Fruit fly (Drosophila melanogaster) whole organism, larva: ENCODE measurements around the gene bam.
A peak's percentile ranks its signal among the peaks of the same experiment; 100 is the strongest.

Experiments used
- noc ChIP-seq: fragments of 200-800 bp; sonication (Bioruptor generic); optimal IDR thresholded peaks from 3 replicates; lab custom pipeline; 2019; ENCODE audit warnings: missing biosample characterization, mild to moderate bottlenecking, missing genetic modification characterization, moderate library complexity

bam gene

dm6 chr3R:25260670-25261069, 15.8 kb upstream of the bam start:
- TF ChIP-seq noc = no peak

dm6 chr3R:25258628-25259240, 13.8 kb upstream of the bam start, which contains the start of gene CG11857:
CG11857 (plus strand) TSS chr3R:25258898.
- peak; percentile 95 for TF ChIP-seq noc

dm6 chr3R:25249145-25250141, 4.5 kb upstream of the bam start, which contains the start of gene Nup358:
Nup358 (plus strand) TSS chr3R:25249348.
- no peak for TF ChIP-seq noc

DNA sequence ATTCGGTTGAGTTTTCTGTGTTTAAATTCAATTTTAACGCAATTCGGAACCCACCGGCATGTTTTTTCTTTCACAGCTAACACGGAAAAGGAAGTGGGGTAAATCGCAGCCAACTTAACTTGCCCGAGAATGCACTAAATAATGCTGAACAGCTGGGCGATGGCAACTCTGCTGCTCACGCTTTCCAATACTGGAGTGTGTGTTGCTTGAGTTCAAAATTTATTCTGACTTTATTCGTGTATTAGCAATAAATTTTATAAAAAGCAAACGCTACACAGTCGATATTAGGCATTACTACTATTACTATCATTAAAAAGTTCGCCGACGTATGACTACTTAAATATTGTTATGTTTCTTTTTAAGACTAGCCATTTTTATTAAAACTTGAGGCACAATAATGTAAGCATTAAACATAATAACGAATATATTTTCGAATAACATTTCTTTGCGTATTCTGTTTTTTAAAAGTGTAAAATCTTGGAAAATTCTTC, 2.5 kb upstream of the bam start, which contains the start of the genes RpS27 and Nup37:
Gene RpS27 (minus strand): TSS at position 136 of the 491 bp plus-strand sequence.
Gene Nup37 (plus strand): TSS at position 280 of the 491 bp plus-strand sequence.
- TF ChIP-seq noc = peak; percentile 86

DNA sequence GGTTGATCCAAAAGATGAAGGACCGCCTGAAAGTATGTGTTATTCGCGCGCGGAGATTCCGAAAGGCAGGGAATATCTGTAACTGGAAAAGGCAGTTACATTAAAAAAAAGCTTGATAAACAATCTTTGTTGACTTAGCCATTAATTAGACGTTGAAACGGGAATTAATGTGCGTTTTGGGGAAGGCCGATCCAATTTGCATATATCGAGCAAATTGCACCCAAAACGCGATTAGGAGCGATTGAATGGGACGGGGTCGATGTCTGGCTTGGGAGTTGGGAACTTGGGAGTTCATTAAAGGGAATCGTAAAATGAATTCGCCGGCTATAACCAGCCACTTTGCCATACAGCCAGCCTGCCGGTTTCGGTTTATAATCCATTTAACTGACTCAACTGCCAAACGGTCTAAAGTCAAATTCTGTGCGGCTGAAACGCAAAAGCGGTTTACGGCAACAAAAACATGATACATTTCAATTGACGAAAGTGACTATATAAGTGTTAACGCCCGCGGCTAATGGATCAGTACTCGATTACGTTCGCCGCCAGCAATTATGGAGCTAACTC, 3.3 kb downstream of the bam start, which contains the start of gene CG11854:
Gene CG11854 (plus strand): TSS at position 514 of the 564 bp plus-strand sequence.
- no peak for TF ChIP-seq noc

- no peak for TF ChIP-seq noc
Measured at dm6 chr3R:25239880-25240279, 5.0 kb downstream of the bam start, which contains the start of gene to. to (plus strand) TSS chr3R:25240180.

dm6 chr3R:25238771-25239700, 5.9 kb downstream of the bam start:
- no peak for TF ChIP-seq noc

dm6 chr3R:25237314-25237713, 7.6 kb downstream of the bam start, which contains the start of gene Jhbp7:
Jhbp7 (plus strand) TSS chr3R:25237614.
- no peak for TF ChIP-seq noc

DNA sequence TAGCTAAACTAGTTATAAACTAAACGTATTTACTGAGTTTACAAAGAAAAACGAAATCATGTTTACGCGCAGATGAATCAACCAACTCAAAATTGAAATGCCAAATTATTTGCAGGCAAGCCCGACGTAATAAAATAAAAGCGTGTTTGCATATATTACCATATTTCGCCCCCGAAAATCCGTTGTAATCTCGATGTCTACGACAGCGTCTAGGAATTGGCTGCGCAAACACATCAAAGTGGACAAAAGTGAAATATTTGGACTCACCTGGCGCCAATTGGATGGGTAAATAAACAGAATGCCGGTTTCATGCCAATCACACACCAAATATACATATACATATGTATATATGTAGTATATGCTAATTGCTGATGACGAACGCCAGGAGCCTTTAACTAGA, 8.8 kb downstream of the bam start:
- TF ChIP-seq noc = no peak

- TF ChIP-seq noc = no peak
Measured at dm6 chr3R:25235362-25235761, 9.5 kb downstream of the bam start, which contains the start of gene Sil1. Sil1 (minus strand) TSS chr3R:25235529.

DNA sequence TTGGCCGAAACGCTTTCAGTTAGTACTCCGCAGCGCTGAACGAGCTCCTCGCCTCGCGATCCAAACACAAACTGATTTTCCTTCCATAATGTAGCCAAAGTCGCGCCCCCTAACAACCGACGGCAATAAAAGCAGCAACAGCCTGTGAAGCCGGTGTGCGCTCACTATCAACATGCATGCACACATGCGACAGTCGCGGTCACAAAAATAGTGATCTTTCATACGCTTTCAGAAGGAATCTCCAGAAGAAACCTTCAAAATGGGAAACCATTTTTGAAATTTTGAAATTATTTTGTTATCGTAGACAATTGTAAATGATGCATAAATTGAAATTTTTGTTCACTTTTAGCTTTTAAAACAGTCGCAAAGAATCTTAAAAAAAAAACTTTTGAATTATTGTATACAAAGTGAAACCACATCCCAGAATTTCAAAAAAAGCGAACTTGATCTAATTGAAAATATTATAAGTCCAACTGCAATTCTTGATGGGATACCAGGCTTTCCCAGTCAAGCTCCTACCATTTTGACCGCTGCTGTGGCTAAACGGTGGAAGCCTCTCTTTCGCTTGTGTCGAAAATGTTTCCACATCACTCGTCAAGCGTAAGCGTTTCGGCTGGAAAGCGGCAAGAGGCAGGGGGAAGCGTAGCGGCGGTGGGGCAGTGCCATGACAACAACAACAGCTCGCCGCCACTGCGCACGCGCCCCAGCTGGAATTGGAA, 12.5 kb downstream of the bam start, which contains the start of gene Cad96Cb:
Gene Cad96Cb (minus strand): TSS at position 51 of the 719 bp plus-strand sequence.
- TF ChIP-seq noc = no peak

dm6 chr3R:25225483-25225882, 19.4 kb downstream of the bam start:
- TF ChIP-seq noc = no peak

DNA sequence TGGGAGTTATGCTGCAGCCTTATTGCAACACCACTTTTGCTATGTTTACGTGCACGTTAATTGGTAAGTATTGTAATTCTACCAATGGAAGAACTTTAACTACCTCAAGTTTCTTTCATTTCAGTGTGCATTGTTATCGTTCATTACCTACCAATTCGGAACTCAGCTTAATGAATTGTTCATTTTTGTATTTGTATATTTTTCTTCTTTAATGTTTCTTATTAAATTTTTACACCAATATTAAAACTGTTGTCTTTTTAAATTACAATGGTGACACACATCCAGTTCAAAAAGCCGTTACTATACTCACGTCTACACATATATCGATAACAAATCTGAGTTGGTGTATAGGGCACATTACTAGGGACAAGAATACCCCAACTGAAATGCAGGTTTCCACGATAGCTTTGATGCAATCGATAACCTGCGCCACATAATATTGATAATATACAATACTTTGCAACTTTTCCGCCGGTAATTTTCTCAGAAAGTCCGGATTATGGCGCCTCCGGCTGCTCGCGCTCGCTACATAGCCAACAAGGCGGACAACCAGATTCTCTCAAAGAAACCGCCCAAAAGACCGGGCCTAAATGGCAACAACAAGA, 23.6 kb downstream of the bam start, which contains the start of gene Alg9:
Gene Alg9 (plus strand): TSS at position 387 of the 605 bp plus-strand sequence.
- TF ChIP-seq noc = no peak

DNA sequence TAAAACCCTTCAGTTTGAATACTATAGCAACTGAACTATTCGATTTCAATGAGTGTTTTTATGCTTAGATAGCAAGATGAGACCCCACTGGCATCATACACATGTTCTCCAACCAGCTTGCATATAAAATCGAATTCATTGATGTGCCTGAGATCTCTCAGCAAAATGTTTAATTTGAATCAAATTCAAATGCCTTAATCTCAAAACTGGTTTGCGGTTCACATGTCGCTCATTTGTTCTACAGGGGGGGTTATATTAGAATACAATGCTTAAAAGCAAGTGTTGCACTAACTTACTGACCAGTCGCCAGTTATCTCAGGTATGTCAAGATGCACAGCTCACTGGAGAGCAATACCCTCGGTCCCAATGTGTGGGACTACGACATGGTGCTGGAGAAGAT, 25.9 kb downstream of the bam start, which contains the start of gene CG31103:
Gene CG31103 (plus strand): TSS at position 301 of the 400 bp plus-strand sequence.
- no peak for TF ChIP-seq noc
